Worm (Caenorhabditis elegans) whole organism, L1 larva: ENCODE results near the gene Y44A6D.5.

Source experiments
- C16A3.4 ChIP-seq: fragments of 150-350 bp; optimal IDR thresholded peaks from 2 replicates; lab custom pipeline; 2014; ENCODE audit warnings: missing biosample characterization, missing genetic modification characterization
- C34B4.2 ChIP-seq: sonication (generic microtip); optimal IDR thresholded peaks from 2 replicates; lab custom pipeline; 2017; ENCODE audit warnings: mild to moderate bottlenecking, missing genetic modification characterization, missing compliant biosample characterization
- F16B12.6 ChIP-seq: fragments of 150-350 bp; optimal IDR thresholded peaks from 2 replicates; lab custom pipeline; 2014; ENCODE audit warnings: missing biosample characterization, missing genetic modification characterization
- Y116A8C.19 ChIP-seq: sonication (generic microtip); optimal IDR thresholded peaks from 2 replicates; lab custom pipeline; 2016; ENCODE audit warnings: missing compliant biosample characterization, missing genetic modification characterization, borderline replicate concordance
- aly-2 ChIP-seq: fragments of 150-350 bp; optimal IDR thresholded peaks from 2 replicates; lab custom pipeline; 2014; ENCODE audit warnings: missing biosample characterization, missing genetic modification characterization
- blmp-1 ChIP-seq: fragments of 150-350 bp; optimal IDR thresholded peaks from 2 replicates; lab custom pipeline; 2014; ENCODE audit warnings: missing biosample characterization, missing genetic modification characterization
- ceh-63 ChIP-seq: fragments of 200-800 bp; sonication (Bioruptor generic); optimal IDR thresholded peaks from 2 replicates; lab custom pipeline; 2018; ENCODE audit warnings: mild to moderate bottlenecking, missing genetic modification characterization, missing compliant biosample characterization
- ceh-8 ChIP-seq: fragments of 200-800 bp; sonication (Bioruptor generic); optimal IDR thresholded peaks from 2 replicates; lab custom pipeline; 2018; ENCODE audit warnings: mild to moderate bottlenecking, missing genetic modification characterization, moderate library complexity, missing compliant biosample characterization
- ceh-82 ChIP-seq, 3 experiments: fragments of 150-350 bp in 1 of 3; sonication (generic microtip) in 2 of 3; optimal IDR thresholded peaks; 2 replicates each; lab custom pipeline; 2014 to 2017; ENCODE audit warnings: missing biosample characterization in 3 of 3, missing genetic modification characterization in 3 of 3
- dpl-1 ChIP-seq, 3 experiments: fragments of 150-350 bp in 2 of 3; sonication (generic microtip) in 1 of 3; optimal IDR thresholded peaks; 2 replicates each; lab custom pipeline; 2014 to 2017; ENCODE audit warnings: missing biosample characterization in 3 of 3, missing genetic modification characterization in 3 of 3, missing genetic modification reagents in 3 of 3
- efl-1 ChIP-seq, 4 experiments: fragments of 150-350 bp; optimal IDR thresholded peaks in 3 of 4; peaks in 1 of 4; 1 replicate in 1 of 4; 2 replicates in 3 of 4; lab custom pipeline; 2014; ENCODE audit warnings: missing biosample characterization in 2 of 4, missing genetic modification characterization in 2 of 4, missing genetic modification reagents in 2 of 4
- egl-13 ChIP-seq: sonication (generic microtip); optimal IDR thresholded peaks from 2 replicates; lab custom pipeline; 2016; ENCODE audit warnings: missing genotype, missing genetic modification reagents, missing genetic modification characterization, missing compliant biosample characterization
- egl-27 ChIP-seq, 2 experiments: fragments of 150-350 bp in 1 of 2; sonication (generic microtip); optimal IDR thresholded peaks; 3 replicates each; lab custom pipeline; 2017 to 2018; ENCODE audit warnings: missing biosample characterization in 2 of 2, missing genetic modification characterization in 2 of 2, missing genetic modification reagents in 2 of 2
- elt-2 ChIP-seq: sonication (generic microtip); optimal IDR thresholded peaks from 2 replicates; lab custom pipeline; 2016; ENCODE audit warnings: missing genetic modification characterization, mild to moderate bottlenecking, inconsistent platforms, missing compliant biosample characterization, missing genetic modification reagents
- fkh-10 ChIP-seq: sonication (generic microtip); optimal IDR thresholded peaks from 2 replicates; lab custom pipeline; 2017; ENCODE audit warnings: missing biosample characterization, missing genetic modification reagents, missing genetic modification characterization
- fkh-4 ChIP-seq: sonication (generic microtip); optimal IDR thresholded peaks from 2 replicates; lab custom pipeline; 2016; ENCODE audit warnings: missing compliant biosample characterization, missing genetic modification characterization, borderline replicate concordance
- hlh-4 ChIP-seq: sonication (generic microtip); optimal IDR thresholded peaks from 2 replicates; lab custom pipeline; 2016; ENCODE audit warnings: mild to moderate bottlenecking, missing genetic modification characterization, missing compliant biosample characterization
- hpl-2 ChIP-seq: fragments of 150-350 bp; optimal IDR thresholded peaks from 2 replicates; lab custom pipeline; 2014; ENCODE audit warnings: missing biosample characterization, missing genetic modification reagents, missing genetic modification characterization
- isw-1 ChIP-seq: fragments of 200-800 bp; sonication (Bioruptor generic); IDR thresholded peaks from 2 replicates; pipeline ENCODE4 v1.3.6; 2022; ENCODE audit warnings: missing genetic modification characterization, missing compliant biosample characterization
- lin-13 ChIP-seq: fragments of 150-350 bp; optimal IDR thresholded peaks from 2 replicates; lab custom pipeline; 2014; ENCODE audit warnings: missing biosample characterization, missing genetic modification reagents, missing genetic modification characterization
- lin-35 ChIP-seq, 2 experiments: fragments of 150-350 bp; optimal IDR thresholded peaks; 2 replicates each; lab custom pipeline; 2014; ENCODE audit warnings: missing biosample characterization in 2 of 2, missing genetic modification characterization in 2 of 2, missing genetic modification reagents in 2 of 2
- lin-39 ChIP-seq: fragments of 150-350 bp; optimal IDR thresholded peaks from 2 replicates; lab custom pipeline; 2014; ENCODE audit warnings: missing biosample characterization, missing genetic modification reagents, missing genetic modification characterization
- lsy-2 ChIP-seq, 2 experiments: fragments of 150-350 bp; optimal IDR thresholded peaks; 2 replicates each; lab custom pipeline; 2014; ENCODE audit warnings: missing biosample characterization in 2 of 2, missing genetic modification characterization in 2 of 2
- mdl-1 ChIP-seq, 2 experiments: fragments of 150-350 bp; optimal IDR thresholded peaks; 2 replicates each; lab custom pipeline; 2014 to 2017; ENCODE audit warnings: missing biosample characterization in 2 of 2, missing genetic modification characterization in 2 of 2, inconsistent platforms in 1 of 2
- mep-1 ChIP-seq: fragments of 150-350 bp; optimal IDR thresholded peaks from 2 replicates; lab custom pipeline; 2014; ENCODE audit warnings: missing biosample characterization, missing genetic modification characterization
- nhr-11 ChIP-seq: fragments of 150-350 bp; optimal IDR thresholded peaks from 2 replicates; lab custom pipeline; 2014; ENCODE audit warnings: missing biosample characterization, missing genetic modification characterization
- nhr-19 ChIP-seq: fragments of 200-800 bp; sonication (Bioruptor generic); conservative IDR thresholded peaks from 2 replicates; pipeline ENCODE4 v1.3.6; 2022; ENCODE audit warnings: missing genetic modification characterization, missing compliant biosample characterization
- nhr-20 ChIP-seq: sonication (generic microtip); optimal IDR thresholded peaks from 2 replicates; lab custom pipeline; 2016; ENCODE audit warnings: mild to moderate bottlenecking, missing genetic modification characterization, missing compliant biosample characterization
- nhr-237 ChIP-seq: fragments of 150-350 bp; optimal IDR thresholded peaks from 2 replicates; lab custom pipeline; 2014; ENCODE audit warnings: missing biosample characterization, missing genetic modification characterization
- nhr-28 ChIP-seq: fragments of 150-350 bp; optimal IDR thresholded peaks from 2 replicates; lab custom pipeline; 2014; ENCODE audit warnings: missing biosample characterization, missing genetic modification characterization
- nhr-47 ChIP-seq: sonication (generic microtip); optimal IDR thresholded peaks from 2 replicates; lab custom pipeline; 2016; ENCODE audit warnings: mild to moderate bottlenecking, missing genetic modification characterization, moderate library complexity, missing compliant biosample characterization
- nhr-71 ChIP-seq: sonication (generic microtip); optimal IDR thresholded peaks from 2 replicates; lab custom pipeline; 2016; ENCODE audit warnings: mild to moderate bottlenecking, missing genetic modification characterization, moderate library complexity, missing compliant biosample characterization
- nhr-76 ChIP-seq: sonication (generic microtip); optimal IDR thresholded peaks from 2 replicates; lab custom pipeline; 2017; ENCODE audit warnings: missing biosample characterization, missing genetic modification characterization
- nhr-84 ChIP-seq: sonication (generic microtip); optimal IDR thresholded peaks from 2 replicates; lab custom pipeline; 2017; ENCODE audit warnings: missing biosample characterization, missing genetic modification characterization
- nhr-90 ChIP-seq: sonication (generic microtip); optimal IDR thresholded peaks from 2 replicates; lab custom pipeline; 2016; ENCODE audit warnings: mild to moderate bottlenecking, missing genetic modification characterization, missing compliant biosample characterization; ENCODE audit not compliant: poor library complexity
- skn-1 ChIP-seq: fragments of 150-350 bp; optimal IDR thresholded peaks from 2 replicates; lab custom pipeline; 2014; ENCODE audit warnings: missing biosample characterization, missing genetic modification characterization
- snpc-4 ChIP-seq: fragments of 150-350 bp; optimal IDR thresholded peaks from 2 replicates; lab custom pipeline; 2014; ENCODE audit warnings: missing biosample characterization, missing genetic modification characterization
- snu-23 ChIP-seq: sonication (generic microtip); optimal IDR thresholded peaks from 2 replicates; lab custom pipeline; 2016; ENCODE audit warnings: missing genetic modification characterization, missing compliant biosample characterization
- sup-37 ChIP-seq: fragments of 200-800 bp; sonication (Bioruptor generic); optimal IDR thresholded peaks from 2 replicates; lab custom pipeline; 2018; ENCODE audit warnings: mild to moderate bottlenecking, missing genetic modification characterization, missing compliant biosample characterization
- swsn-7 ChIP-seq: sonication (generic microtip); optimal IDR thresholded peaks from 2 replicates; lab custom pipeline; 2016; ENCODE audit warnings: missing genetic modification characterization, missing compliant biosample characterization
- tbx-2 ChIP-seq: sonication (generic microtip); optimal IDR thresholded peaks from 2 replicates; lab custom pipeline; 2016; ENCODE audit warnings: missing genetic modification characterization, missing compliant biosample characterization
- tlp-1 ChIP-seq: fragments of 150-350 bp; optimal IDR thresholded peaks from 2 replicates; lab custom pipeline; 2014; ENCODE audit warnings: missing biosample characterization, missing genetic modification characterization
- unc-130 ChIP-seq: fragments of 150-350 bp; optimal IDR thresholded peaks from 2 replicates; lab custom pipeline; 2017; ENCODE audit warnings: missing biosample characterization, missing genetic modification characterization, inconsistent platforms
- unc-98 ChIP-seq: fragments of 200-800 bp; sonication (Bioruptor generic); IDR thresholded peaks from 2 replicates; pipeline ENCODE4 v1.3.6; 2022; ENCODE audit warnings: missing genetic modification characterization, missing compliant biosample characterization
- vab-15 ChIP-seq: sonication (generic microtip); optimal IDR thresholded peaks from 2 replicates; lab custom pipeline; 2017; ENCODE audit warnings: missing genotype, mild to moderate bottlenecking, missing genetic modification characterization, missing compliant biosample characterization
- xbp-1 ChIP-seq: sonication (generic microtip); optimal IDR thresholded peaks from 2 replicates; lab custom pipeline; 2016; ENCODE audit warnings: missing genetic modification characterization, missing compliant biosample characterization
- zag-1 ChIP-seq: fragments of 150-350 bp; optimal IDR thresholded peaks from 2 replicates; lab custom pipeline; 2014; ENCODE audit warnings: missing biosample characterization, missing genetic modification characterization
- zip-4 ChIP-seq: fragments of 200-800 bp; sonication (Bioruptor generic); optimal IDR thresholded peaks from 2 replicates; lab custom pipeline; 2018; ENCODE audit warnings: mild to moderate bottlenecking, missing genetic modification characterization, moderate library complexity, missing compliant biosample characterization
- ztf-11 ChIP-seq, 2 experiments: sonication (generic microtip); optimal IDR thresholded peaks; 2 replicates each; lab custom pipeline; 2016 to 2017; ENCODE audit warnings: missing genetic modification characterization in 2 of 2, missing biosample characterization in 1 of 2, missing compliant biosample characterization in 1 of 2

Gene Y44A6D.5

DNA sequence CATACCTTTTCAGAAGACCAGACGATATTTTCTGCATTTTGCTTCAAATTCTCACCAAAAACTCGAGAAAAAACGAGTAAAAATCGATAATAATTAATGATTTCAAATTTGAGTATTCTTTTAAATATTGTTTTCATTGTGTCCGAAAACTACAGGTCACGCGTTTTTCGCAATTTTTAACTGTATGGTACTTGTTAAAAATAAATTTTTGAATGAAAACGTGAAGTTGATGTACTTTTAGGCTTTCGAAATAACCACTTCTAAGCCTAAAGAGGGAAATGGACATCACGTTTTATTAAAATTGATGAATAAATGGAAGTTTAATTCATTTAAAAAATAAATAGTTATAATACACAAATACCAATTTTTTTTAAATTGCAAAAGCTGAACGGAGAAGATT is at the start of gene Y44A6D.5:
Gene Y44A6D.5 (minus strand): TSS at position 101 of the 400 bp plus-strand sequence.
- TF ChIP-seq aly-2: no peak
- TF ChIP-seq nhr-76 (tag; lab: Kevin White, UChicago): no peak
- no peak for TF ChIP-seq C34B4.2 (tag; lab: Kevin White, UChicago)
- no peak for TF ChIP-seq zip-4
- no peak for TF ChIP-seq efl-1 (optimal IDR thresholded peaks at IDR 0.05; lab: Kevin White, UChicago)
- peak in 1 of 2 experiments; percentile 66 for TF ChIP-seq efl-1 (GFP tag; optimal IDR thresholded peaks at IDR 0.05 in 1 of 2; lab: Kevin White, UChicago)
- no peak for TF ChIP-seq fkh-10 (GFP tag; lab: Kevin White, UChicago)
- no peak for TF ChIP-seq nhr-19 (GFP tag; lab: Robert Waterston, UW)

DNA sequence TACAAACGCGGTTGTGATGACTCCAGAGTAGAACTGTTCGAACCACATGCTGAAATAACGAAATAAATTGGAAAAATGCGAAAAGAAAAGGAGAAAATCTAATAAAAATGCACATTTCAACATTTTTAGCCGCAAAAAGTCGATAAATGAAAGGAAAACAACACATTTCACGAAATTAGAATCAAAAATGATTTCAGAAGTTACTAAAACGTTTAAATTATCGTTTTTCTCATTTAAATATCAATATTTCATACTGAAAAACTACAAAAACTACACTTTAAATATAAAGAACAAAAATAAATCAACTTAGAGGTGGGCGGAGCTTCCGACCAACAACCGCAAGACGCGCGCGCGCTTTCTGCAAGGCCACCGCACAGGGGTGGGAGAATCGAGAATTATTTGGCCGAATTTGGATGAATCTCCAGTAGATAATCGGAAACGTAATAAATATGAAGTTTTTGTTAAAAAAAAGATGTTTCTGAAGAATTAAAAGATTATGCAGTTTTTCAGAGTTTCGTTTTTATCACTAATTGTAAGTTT is 49.1 kb upstream of the Y44A6D.5 start, which contains the start of gene ndua-1:
Gene ndua-1 (minus strand): TSS at position 51 of the 540 bp plus-strand sequence.
- TF ChIP-seq isw-1 (GFP tag; lab: Robert Waterston, UW): no peak
- peak; percentile 4 for TF ChIP-seq lin-39
- TF ChIP-seq ceh-63 (GFP tag; lab: Kevin White, UChicago): no peak
- no peak for TF ChIP-seq sup-37 (GFP tag; lab: Kevin White, UChicago)
- TF ChIP-seq nhr-11: no peak
- no peak for TF ChIP-seq mep-1 (tag; lab: Kevin White, UChicago)
- no peak for TF ChIP-seq egl-27 (tag; optimal IDR thresholded peaks at IDR 0.05; lab: Kevin White, UChicago)
- TF ChIP-seq nhr-47 (tag; lab: Kevin White, UChicago): peak; percentile 68
- peak; percentile 6 for TF ChIP-seq unc-130 (tag; lab: Kevin White, UChicago)
- TF ChIP-seq unc-98 (GFP tag; lab: Robert Waterston, UW): no peak
- no peak for TF ChIP-seq F16B12.6
- TF ChIP-seq dpl-1 (GFP tag; optimal IDR thresholded peaks at IDR 0.05; lab: Kevin White, UChicago): peak in 2 of 3 experiments; percentile 22 to 23
- TF ChIP-seq mdl-1 (tag; optimal IDR thresholded peaks at IDR 0.05; lab: Kevin White, UChicago): no peak
- TF ChIP-seq nhr-90 (tag; lab: Kevin White, UChicago): peak; percentile 56
- TF ChIP-seq snu-23: peak; percentile 71
- TF ChIP-seq zip-4: no peak
- no peak for TF ChIP-seq hlh-4
- TF ChIP-seq efl-1 (optimal IDR thresholded peaks at IDR 0.05; lab: Kevin White, UChicago): peak; percentile 10 to 44
- TF ChIP-seq efl-1 (GFP tag; optimal IDR thresholded peaks at IDR 0.05 in 1 of 2; lab: Kevin White, UChicago): peak; percentile 17 to 94
- no peak for TF ChIP-seq aly-2
- peak; percentile 63 for TF ChIP-seq nhr-20 (tag; lab: Kevin White, UChicago)
- peak; percentile 0 for TF ChIP-seq blmp-1 (tag; lab: Kevin White, UChicago)
- TF ChIP-seq xbp-1: peak; percentile 38
- TF ChIP-seq ceh-8 (GFP tag; lab: Kevin White, UChicago): no peak
- peak in 1 of 2 experiments; percentile 17 for TF ChIP-seq ztf-11 (tag; optimal IDR thresholded peaks at IDR 0.05; lab: Kevin White, UChicago)
- no peak for TF ChIP-seq Y116A8C.19
- peak; percentile 65 for TF ChIP-seq snpc-4 (tag; lab: Kevin White, UChicago)
- TF ChIP-seq vab-15 (tag; lab: Kevin White, UChicago): no peak
- TF ChIP-seq nhr-237 (tag; lab: Kevin White, UChicago): no peak
- TF ChIP-seq C16A3.4 (tag; lab: Kevin White, UChicago): no peak
- TF ChIP-seq lsy-2 (tag; optimal IDR thresholded peaks at IDR 0.05; lab: Kevin White, UChicago): peak; percentile 59 to 71
- TF ChIP-seq elt-2 (tag; lab: Kevin White, UChicago): no peak
- no peak for TF ChIP-seq tlp-1 (tag; lab: Kevin White, UChicago)
- no peak for TF ChIP-seq fkh-4 (tag; lab: Kevin White, UChicago)
- peak; percentile 24 for TF ChIP-seq lin-13 (GFP tag; lab: Kevin White, UChicago)
- no peak for TF ChIP-seq nhr-28 (tag; lab: Kevin White, UChicago)
- peak; percentile 6 to 43 for TF ChIP-seq lin-35 (GFP tag; optimal IDR thresholded peaks at IDR 0.05; lab: Kevin White, UChicago)
- TF ChIP-seq egl-13: no peak
- peak; percentile 53 for TF ChIP-seq tbx-2 (tag; lab: Kevin White, UChicago)
- peak; percentile 66 for TF ChIP-seq nhr-71 (tag; lab: Kevin White, UChicago)
- peak; percentile 61 for TF ChIP-seq swsn-7 (tag; lab: Kevin White, UChicago)
- no peak for TF ChIP-seq nhr-84
- TF ChIP-seq zag-1: no peak
- peak in 2 of 3 experiments; percentile 44 to 64 for TF ChIP-seq ceh-82 (tag; optimal IDR thresholded peaks at IDR 0.05; lab: Kevin White, UChicago)
- peak; percentile 58 for TF ChIP-seq skn-1 (tag; lab: Kevin White, UChicago)
- no peak for TF ChIP-seq hpl-2 (GFP tag; lab: Kevin White, UChicago)
